Worm (Caenorhabditis elegans): ENCODE measurements around the gene nhl-2.

DNA sequence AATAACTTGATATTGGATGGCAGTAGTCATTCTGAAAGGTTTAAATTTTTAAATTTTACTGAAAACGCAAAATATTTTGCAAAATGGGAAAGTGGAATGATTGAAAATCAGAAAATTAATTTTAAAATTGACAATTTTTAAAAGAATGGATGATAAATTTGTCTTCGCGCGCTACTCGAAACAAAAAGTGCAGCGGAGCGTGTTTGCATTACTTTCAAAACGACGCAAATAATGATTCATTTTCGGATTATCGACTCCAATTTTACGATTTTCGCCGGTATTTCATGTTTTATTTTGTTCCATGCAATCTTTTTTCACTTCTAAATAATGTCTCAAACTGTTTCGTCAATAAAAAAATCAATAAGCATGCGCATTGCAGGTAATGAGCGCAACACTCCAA lies 20.6 kb downstream of the nhl-2 start, which contains the start of the genes tost-1 and arx-6:
- TF ChIP-seq ama-1 (optimal IDR thresholded peaks at IDR 0.05) = no peak
- no peak for TF ChIP-seq tbx-2 (tag; optimal IDR thresholded peaks at IDR 0.05)
- no peak for TF ChIP-seq zag-1 (tag; optimal IDR thresholded peaks at IDR 0.05)
- no peak for TF ChIP-seq egl-5 (tag; optimal IDR thresholded peaks at IDR 0.05)
- no peak for TF ChIP-seq nhr-28 (tag; optimal IDR thresholded peaks at IDR 0.05)
- peak; percentile 47 for TF ChIP-seq nfya-1 (tag; optimal IDR thresholded peaks at IDR 0.05; ENCODE audit: insufficient read depth)
- TF ChIP-seq pha-4 (tag; optimal IDR thresholded peaks at IDR 0.05) = no peak
- no peak for TF ChIP-seq ztf-4 (tag; optimal IDR thresholded peaks at IDR 0.05)
- TF ChIP-seq elt-1 (tag; optimal IDR thresholded peaks at IDR 0.05) = no peak
- TF ChIP-seq aly-2 (tag; optimal IDR thresholded peaks at IDR 0.05) = no peak
- no peak for TF ChIP-seq pqm-1 (tag; optimal IDR thresholded peaks at IDR 0.05)
- no peak for TF ChIP-seq elt-3 (tag; optimal IDR thresholded peaks at IDR 0.05)
- no peak for TF ChIP-seq nhr-11 (tag; optimal IDR thresholded peaks at IDR 0.05)
